Fruit fly (Drosophila melanogaster) whole organism, embryonic: ENCODE data around the gene frj.

ENCODE experiments used
- Atf6 ChIP-seq: fragments of 200-800 bp; sonication (Bioruptor generic); IDR thresholded peaks from 2 replicates; pipeline ENCODE4 v1.3.6; 2022; ENCODE audit warnings: missing biosample characterization, missing genetic modification characterization
- CG10431 ChIP-seq: fragments of 200-800 bp; sonication (Bioruptor generic); optimal IDR thresholded peaks from 3 replicates; lab custom pipeline; 2018; ENCODE audit warnings: missing biosample characterization, mild to moderate bottlenecking, missing genetic modification characterization
- CG12659 ChIP-seq: fragments of 200-800 bp; sonication (Bioruptor generic); optimal IDR thresholded peaks from 3 replicates; lab custom pipeline; 2017; ENCODE audit warnings: mild to moderate bottlenecking, missing biosample characterization, missing genetic modification reagents, missing genetic modification characterization
- CG14050 ChIP-seq: fragments of 200-800 bp; sonication (Bioruptor generic); IDR thresholded peaks from 3 replicates; pipeline ENCODE4 v1.3.6; 2022; ENCODE audit warnings: missing biosample characterization, missing genetic modification characterization
- CG14667 ChIP-seq: fragments of 200-800 bp; sonication (Bioruptor generic); IDR thresholded peaks from 2 replicates; pipeline ENCODE4 v1.3.6; 2022; ENCODE audit warnings: missing biosample characterization, missing genetic modification characterization
- CG15479 ChIP-seq: fragments of 200-800 bp; sonication (Bioruptor generic); optimal IDR thresholded peaks from 3 replicates; lab custom pipeline; 2019; ENCODE audit warnings: missing biosample characterization, mild to moderate bottlenecking, missing genetic modification characterization, moderate library complexity
- CG15514 ChIP-seq: fragments of 200-800 bp; sonication (Bioruptor generic); optimal IDR thresholded peaks from 3 replicates; lab custom pipeline; 2017; ENCODE audit warnings: missing biosample characterization, missing genetic modification characterization, mild to moderate bottlenecking, moderate library complexity, missing genetic modification reagents
- CG17612 ChIP-seq: fragments of 200-800 bp; sonication (Bioruptor generic); IDR thresholded peaks from 2 replicates; pipeline ENCODE4 v1.3.6; 2022; ENCODE audit warnings: missing biosample characterization, missing genetic modification characterization
- CG17802 ChIP-seq: fragments of 200-800 bp; sonication (Bioruptor generic); optimal IDR thresholded peaks from 2 replicates; lab custom pipeline; 2018; ENCODE audit warnings: missing biosample characterization, mild to moderate bottlenecking, missing genetic modification characterization, moderate library complexity
- CG1792 ChIP-seq: fragments of 200-800 bp; sonication (Bioruptor generic); optimal IDR thresholded peaks from 2 replicates; lab custom pipeline; 2016; ENCODE audit warnings: missing biosample characterization, missing genetic modification characterization
- CG18262 ChIP-seq: fragments of 200-800 bp; optimal IDR thresholded peaks from 3 replicates; lab custom pipeline; 2019; ENCODE audit warnings: missing biosample characterization, mild to moderate bottlenecking, missing genetic modification characterization, moderate library complexity
- CG2712 ChIP-seq: fragments of 200-800 bp; optimal IDR thresholded peaks from 3 replicates; lab custom pipeline; 2019; ENCODE audit warnings: missing biosample characterization, mild to moderate bottlenecking, missing genetic modification characterization, moderate library complexity
- CG2875 ChIP-seq: fragments of 200-800 bp; sonication (Bioruptor generic); optimal IDR thresholded peaks from 2 replicates; lab custom pipeline; 2017; ENCODE audit warnings: missing biosample characterization, mild to moderate bottlenecking, missing genetic modification characterization, missing genetic modification reagents
- CG34422 ChIP-seq: fragments of 200-800 bp; sonication (Bioruptor generic); IDR thresholded peaks from 3 replicates; pipeline ENCODE4 v1.3.6; 2022; ENCODE audit warnings: missing biosample characterization, missing genetic modification characterization
- CG3838 ChIP-seq: fragments of 200-800 bp; sonication (Bioruptor generic); optimal IDR thresholded peaks from 3 replicates; lab custom pipeline; 2016; ENCODE audit warnings: missing biosample characterization, missing genetic modification characterization
- CG4730 ChIP-seq: fragments of 200-800 bp; sonication (Bioruptor generic); IDR thresholded peaks from 2 replicates; pipeline ENCODE4 v1.3.6; 2022; ENCODE audit warnings: missing biosample characterization, missing genetic modification characterization
- CG7745 ChIP-seq: fragments of 200-800 bp; sonication (Bioruptor generic); optimal IDR thresholded peaks from 2 replicates; lab custom pipeline; 2018; ENCODE audit warnings: missing biosample characterization, mild to moderate bottlenecking, missing genetic modification characterization, moderate library complexity
- CG8924 ChIP-seq: fragments of 200-800 bp; optimal IDR thresholded peaks from 3 replicates; lab custom pipeline; 2019; ENCODE audit warnings: missing biosample characterization, mild to moderate bottlenecking, missing genetic modification characterization, moderate library complexity
- CG9609 ChIP-seq: fragments of 200-800 bp; sonication (Bioruptor generic); optimal IDR thresholded peaks from 3 replicates; lab custom pipeline; 2016; ENCODE audit warnings: missing biosample characterization, missing genetic modification characterization
- E2f2 ChIP-seq: fragments of 200-800 bp; sonication (Bioruptor generic); IDR thresholded peaks from 2 replicates; pipeline ENCODE4 v1.3.6; 2022; ENCODE audit warnings: missing biosample characterization, missing genetic modification characterization
- GATAe ChIP-seq: fragments of 200-800 bp; sonication (Bioruptor generic); conservative IDR thresholded peaks from 2 replicates; pipeline ENCODE4 v1.3.6; 2022; ENCODE audit warnings: missing biosample characterization, missing genetic modification characterization
- Hand ChIP-seq: fragments of 200-800 bp; sonication (Bioruptor generic); optimal IDR thresholded peaks from 2 replicates; lab custom pipeline; 2017; ENCODE audit warnings: mild to moderate bottlenecking, missing biosample characterization, missing genetic modification reagents, missing genetic modification characterization
- HmgZ ChIP-seq: fragments of 200-800 bp; sonication (Bioruptor generic); optimal IDR thresholded peaks from 2 replicates; lab custom pipeline; 2018; ENCODE audit warnings: missing biosample characterization, mild to moderate bottlenecking, missing genetic modification characterization
- Hmx ChIP-seq: fragments of 200-800 bp; sonication (Bioruptor generic); optimal IDR thresholded peaks from 2 replicates; lab custom pipeline; 2016; ENCODE audit warnings: missing biosample characterization, missing genetic modification characterization
- Lim3 ChIP-seq: fragments of 200-800 bp; sonication (Bioruptor generic); IDR thresholded peaks from 2 replicates; pipeline ENCODE4 v1.3.6; 2022; ENCODE audit warnings: missing biosample characterization, missing genetic modification characterization
- NC2α ChIP-seq: fragments of 200-800 bp; sonication (Bioruptor generic); optimal IDR thresholded peaks from 2 replicates; lab custom pipeline; 2016; ENCODE audit warnings: missing biosample characterization, missing genetic modification characterization
- Nf-YA ChIP-seq: fragments of 200-800 bp; sonication (Bioruptor generic); IDR thresholded peaks from 2 replicates; pipeline ENCODE4 v1.3.6; 2022; ENCODE audit warnings: missing biosample characterization, missing genetic modification characterization
- NfI ChIP-seq: fragments of 200-800 bp; sonication (Bioruptor generic); optimal IDR thresholded peaks from 3 replicates; lab custom pipeline; 2018; ENCODE audit warnings: missing biosample characterization, mild to moderate bottlenecking, missing genetic modification characterization, moderate library complexity
- Scr ChIP-seq: fragments of 200-800 bp; sonication (Bioruptor generic); IDR thresholded peaks from 2 replicates; pipeline ENCODE4 v1.3.6; 2022; ENCODE audit warnings: missing biosample characterization, missing genetic modification characterization; ENCODE audit not compliant: partially characterized antibody
- aop ChIP-seq: fragments of 200-800 bp; sonication (Bioruptor generic); IDR thresholded peaks from 2 replicates; pipeline ENCODE4 v1.3.6; 2022; ENCODE audit warnings: missing biosample characterization, missing genetic modification characterization
- ase ChIP-seq: fragments of 200-800 bp; sonication (Bioruptor generic); IDR thresholded peaks from 3 replicates; pipeline ENCODE4 v1.3.6; 2022; ENCODE audit warnings: missing biosample characterization, missing genetic modification characterization
- chm ChIP-seq: fragments of 200-800 bp; sonication (Bioruptor generic); IDR thresholded peaks from 2 replicates; pipeline ENCODE4 v1.3.6; 2022; ENCODE audit warnings: missing biosample characterization, missing genetic modification characterization
- corto ChIP-seq: fragments of 200-800 bp; sonication (Bioruptor generic); optimal IDR thresholded peaks from 2 replicates; lab custom pipeline; 2016; ENCODE audit warnings: missing biosample characterization, mild to moderate bottlenecking, missing genetic modification characterization, moderate library complexity
- crp ChIP-seq, 2 experiments: fragments of 200-800 bp; sonication (Bioruptor generic); optimal IDR thresholded peaks; 2 replicates in 1 of 2; 3 replicates in 1 of 2; lab custom pipeline; 2017; ENCODE audit warnings: missing biosample characterization in 2 of 2, missing genetic modification characterization in 2 of 2, mild to moderate bottlenecking in 1 of 2, moderate library complexity in 1 of 2
- danr ChIP-seq: fragments of 200-800 bp; sonication (Bioruptor generic); IDR thresholded peaks from 2 replicates; pipeline ENCODE4 v1.3.6; 2022; ENCODE audit warnings: missing biosample characterization, missing genetic modification characterization
- dmrt99B ChIP-seq: fragments of 200-800 bp; sonication (Bioruptor generic); optimal IDR thresholded peaks from 2 replicates; lab custom pipeline; 2018; ENCODE audit warnings: missing biosample characterization, mild to moderate bottlenecking, missing genetic modification characterization, moderate library complexity
- emc ChIP-seq: fragments of 200-800 bp; sonication (Bioruptor generic); optimal IDR thresholded peaks from 2 replicates; lab custom pipeline; 2016; ENCODE audit warnings: missing biosample characterization, missing genetic modification characterization
- ewg ChIP-seq: fragments of 200-800 bp; sonication (Bioruptor generic); optimal IDR thresholded peaks from 3 replicates; lab custom pipeline; 2017; ENCODE audit warnings: mild to moderate bottlenecking, missing biosample characterization, missing genetic modification reagents, missing genetic modification characterization
- fd3F ChIP-seq: fragments of 200-800 bp; sonication (Bioruptor generic); optimal IDR thresholded peaks from 2 replicates; lab custom pipeline; 2018; ENCODE audit warnings: missing biosample characterization, mild to moderate bottlenecking, missing genetic modification characterization, moderate library complexity
- ham ChIP-seq: fragments of 200-800 bp; sonication (Bioruptor generic); IDR thresholded peaks from 2 replicates; pipeline ENCODE4 v1.3.6; 2022; ENCODE audit warnings: missing biosample characterization, missing genetic modification characterization
- inv ChIP-seq: fragments of 200-800 bp; sonication (Bioruptor generic); IDR thresholded peaks from 2 replicates; pipeline ENCODE4 v1.3.6; 2022; ENCODE audit warnings: missing biosample characterization, missing genetic modification characterization; ENCODE audit not compliant: partially characterized antibody
- luna ChIP-seq: fragments of 200-800 bp; sonication (Bioruptor generic); optimal IDR thresholded peaks from 2 replicates; lab custom pipeline; 2016; ENCODE audit warnings: missing biosample characterization, missing genetic modification characterization
- mam ChIP-seq: fragments of 200-800 bp; sonication (Bioruptor generic); optimal IDR thresholded peaks from 3 replicates; lab custom pipeline; 2016; ENCODE audit warnings: missing biosample characterization, missing genetic modification characterization
- nmo ChIP-seq: fragments of 200-800 bp; sonication (Bioruptor generic); optimal IDR thresholded peaks from 2 replicates; lab custom pipeline; 2018; ENCODE audit warnings: missing biosample characterization, mild to moderate bottlenecking, missing genetic modification characterization, moderate library complexity
- ranshi ChIP-seq: fragments of 200-800 bp; sonication (Bioruptor generic); IDR thresholded peaks from 2 replicates; pipeline ENCODE4 v1.3.6; 2022; ENCODE audit warnings: missing biosample characterization, missing genetic modification characterization
- row ChIP-seq: fragments of 200-800 bp; sonication (Bioruptor generic); IDR thresholded peaks from 3 replicates; pipeline ENCODE4 v1.3.6; 2022; ENCODE audit warnings: missing biosample characterization, missing genetic modification characterization
- scrt ChIP-seq: fragments of 200-800 bp; sonication (Bioruptor generic); optimal IDR thresholded peaks from 2 replicates; lab custom pipeline; 2018; ENCODE audit warnings: missing biosample characterization, mild to moderate bottlenecking, missing genetic modification characterization, moderate library complexity
- shn ChIP-seq: fragments of 200-800 bp; sonication (Bioruptor generic); optimal IDR thresholded peaks from 3 replicates; lab custom pipeline; 2016; ENCODE audit warnings: missing biosample characterization, missing genetic modification characterization
- sqz ChIP-seq: fragments of 200-800 bp; sonication (Bioruptor generic); optimal IDR thresholded peaks from 3 replicates; lab custom pipeline; 2018; ENCODE audit warnings: missing biosample characterization, mild to moderate bottlenecking, missing genetic modification characterization
- stwl ChIP-seq: fragments of 200-800 bp; sonication (Bioruptor generic); optimal IDR thresholded peaks from 3 replicates; lab custom pipeline; 2018; ENCODE audit warnings: missing biosample characterization, mild to moderate bottlenecking, missing genetic modification characterization, moderate library complexity
- tgo ChIP-seq: fragments of 200-800 bp; sonication (Bioruptor generic); IDR thresholded peaks from 3 replicates; pipeline ENCODE4 v1.3.6; 2022; ENCODE audit warnings: missing biosample characterization, missing genetic modification characterization
- ttk ChIP-seq: fragments of 200-800 bp; sonication (Bioruptor generic); IDR thresholded peaks from 2 replicates; pipeline ENCODE4 v2.1.2; 2022; ENCODE audit warnings: missing biosample characterization, missing genetic modification characterization

The frj gene

DNA sequence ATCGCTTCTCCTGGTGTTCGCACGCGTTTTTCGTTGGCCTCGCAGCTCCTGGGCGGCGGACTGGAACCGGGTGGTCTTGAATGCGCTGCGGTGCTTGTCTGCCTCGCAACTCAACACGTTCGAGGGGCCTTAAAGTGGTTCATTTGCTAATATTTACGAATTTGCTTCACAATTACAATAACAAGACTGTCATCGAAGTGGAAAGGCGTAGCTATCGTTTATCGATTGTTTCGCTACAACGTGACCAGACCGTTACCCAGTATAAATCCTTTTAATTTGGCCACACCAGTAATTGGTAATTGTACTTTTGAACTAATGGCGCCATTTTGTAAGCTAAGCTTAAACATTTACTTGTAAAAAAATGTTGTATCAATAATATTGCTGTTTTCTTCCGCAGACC, 20.9 kb downstream of the frj start, which contains the start of gene CG9536 (continued):
- TF ChIP-seq ase (GFP tag; lab: Robert Waterston, UW) (no peak), ham (no peak), CG4730 (GFP tag; lab: Robert Waterston, UW) (no peak), CG12659 (GFP tag; lab: Kevin White, UChicago) (peak; percentile 14), CG17802 (tag; lab: Kevin White, UChicago) (no peak), Hmx (GFP tag; lab: Kevin White, UChicago) (no peak), sqz (GFP tag; lab: Kevin White, UChicago) (no peak), CG18262 (tag; lab: Kevin White, UChicago) (no peak), CG17612 (GFP tag; lab: Robert Waterston, UW) (no peak), danr (GFP tag; lab: Robert Waterston, UW) (no peak), chm (GFP tag; lab: Robert Waterston, UW) (no peak), crp (GFP tag; optimal IDR thresholded peaks at IDR 0.05; lab: Kevin White, UChicago) (peak in 1 of 2 experiments; percentile 3), dmrt99B (tag; lab: Kevin White, UChicago) (no peak), NC2α (no peak), Lim3 (GFP tag; lab: Robert Waterston, UW) (no peak), CG1792 (GFP tag; lab: Kevin White, UChicago) (no peak), GATAe (GFP tag; lab: Robert Waterston, UW) (no peak), CG9609 (GFP tag; lab: Kevin White, UChicago) (no peak), emc (no peak), CG7745 (tag; lab: Kevin White, UChicago) (no peak), ttk (GFP tag; lab: Robert Waterston, UW) (no peak), ewg (GFP tag; lab: Kevin White, UChicago) (no peak), ranshi (GFP tag; lab: Robert Waterston, UW) (no peak), corto (GFP tag; lab: Kevin White, UChicago) (no peak), shn (GFP tag; lab: Kevin White, UChicago) (no peak), inv (no peak), mam (GFP tag; lab: Kevin White, UChicago) (no peak), stwl (tag; lab: Kevin White, UChicago) (peak; percentile 73), fd3F (GFP tag; lab: Kevin White, UChicago) (no peak), CG3838 (no peak), luna (GFP tag; lab: Kevin White, UChicago) (no peak), tgo (GFP tag; lab: Robert Waterston, UW) (no peak), CG2712 (no peak), aop (no peak), CG15479 (GFP tag; lab: Kevin White, UChicago) (no peak), HmgZ (tag; lab: Kevin White, UChicago) (no peak), row (GFP tag; lab: Robert Waterston, UW) (peak; percentile 5; the same call in 1 of the 3 replicates), NfI (GFP tag; lab: Kevin White, UChicago) (no peak), Nf-YA (GFP tag; lab: Robert Waterston, UW) (no peak), scrt (GFP tag; lab: Kevin White, UChicago) (no peak), CG8924 (no peak), CG10431 (GFP tag; lab: Kevin White, UChicago) (no peak), Atf6 (no peak), CG15514 (GFP tag; lab: Kevin White, UChicago) (peak; percentile 28), CG2875 (GFP tag; lab: Kevin White, UChicago) (no peak), CG14667 (GFP tag; lab: Robert Waterston, UW) (no peak), CG14050 (GFP tag; lab: Robert Waterston, UW) (no peak), E2f2 (GFP tag; lab: Robert Waterston, UW) (peak; percentile 91), CG34422 (GFP tag; lab: Robert Waterston, UW) (peak; percentile 19; the same call in 1 of the 3 replicates), Scr (peak; percentile 61), nmo (no peak), Hand (GFP tag; lab: Kevin White, UChicago) (no peak)
